Worm (Caenorhabditis elegans) whole organism, late embryonic: Measurements from ENCODE around the gene tmed-10.

ENCODE experiments used
- F13H6.1 ChIP-seq: sonication (generic microtip); optimal IDR thresholded peaks from 2 replicates; lab custom pipeline; 2016; ENCODE audit warnings: missing genetic modification characterization, missing compliant biosample characterization
- K02D7.2 ChIP-seq: sonication (generic microtip); optimal IDR thresholded peaks from 2 replicates; lab custom pipeline; 2017; ENCODE audit warnings: mild to moderate bottlenecking, missing genetic modification characterization, missing compliant biosample characterization
- K09A11.1 ChIP-seq: sonication (generic microtip); optimal IDR thresholded peaks from 2 replicates; lab custom pipeline; 2017; ENCODE audit warnings: antibody characterized with exemption, mild to moderate bottlenecking, missing genetic modification characterization, missing compliant biosample characterization; ENCODE audit not compliant: insufficient read depth
- Y22D7AL.16 ChIP-seq: sonication (generic microtip); optimal IDR thresholded peaks from 2 replicates; lab custom pipeline; 2016; ENCODE audit warnings: missing genetic modification characterization, missing compliant biosample characterization
- ceh-14 ChIP-seq: sonication (generic microtip); optimal IDR thresholded peaks from 2 replicates; lab custom pipeline; 2016; ENCODE audit warnings: missing genotype, missing genetic modification characterization, missing compliant biosample characterization
- ceh-18 ChIP-seq: sonication (generic microtip); optimal IDR thresholded peaks from 2 replicates; lab custom pipeline; 2016; ENCODE audit warnings: missing genetic modification characterization, missing compliant biosample characterization
- ceh-19 ChIP-seq: fragments of 200-800 bp; sonication (Bioruptor generic); optimal IDR thresholded peaks from 2 replicates; lab custom pipeline; 2018; ENCODE audit warnings: mild to moderate bottlenecking, missing genetic modification characterization, missing compliant biosample characterization
- ceh-2 ChIP-seq: sonication (generic microtip); optimal IDR thresholded peaks from 2 replicates; lab custom pipeline; 2016; ENCODE audit warnings: missing genotype, missing genetic modification characterization, missing compliant biosample characterization
- ceh-22 ChIP-seq: sonication (generic microtip); optimal IDR thresholded peaks from 2 replicates; lab custom pipeline; 2017; ENCODE audit warnings: missing biosample characterization, missing genetic modification characterization
- ceh-30 ChIP-seq: fragments of 150-350 bp; optimal IDR thresholded peaks from 2 replicates; lab custom pipeline; 2014; ENCODE audit warnings: missing biosample characterization, missing genetic modification characterization
- ceh-34 ChIP-seq: sonication (generic microtip); optimal IDR thresholded peaks from 2 replicates; lab custom pipeline; 2016; ENCODE audit warnings: mild to moderate bottlenecking, missing genetic modification characterization, missing compliant biosample characterization
- ceh-48 ChIP-seq: sonication (generic microtip); optimal IDR thresholded peaks from 2 replicates; lab custom pipeline; 2016; ENCODE audit warnings: missing genetic modification characterization, inconsistent platforms, missing compliant biosample characterization
- ceh-6 ChIP-seq: fragments of 200-800 bp; sonication (Bioruptor generic); optimal IDR thresholded peaks from 2 replicates; lab custom pipeline; 2018; ENCODE audit warnings: mild to moderate bottlenecking, missing genetic modification characterization, missing compliant biosample characterization
- ceh-9 ChIP-seq: sonication (generic microtip); optimal IDR thresholded peaks from 2 replicates; lab custom pipeline; 2016; ENCODE audit warnings: mild to moderate bottlenecking, missing genetic modification characterization, inconsistent platforms, missing compliant biosample characterization
- che-1 ChIP-seq: sonication (generic microtip); optimal IDR thresholded peaks from 2 replicates; lab custom pipeline; 2016; ENCODE audit warnings: mild to moderate bottlenecking, missing genetic modification characterization, missing compliant biosample characterization
- dmd-4 ChIP-seq: sonication (generic microtip); optimal IDR thresholded peaks from 2 replicates; lab custom pipeline; 2016; ENCODE audit warnings: borderline replicate concordance, missing genetic modification characterization, missing compliant biosample characterization
- dve-1 ChIP-seq: sonication (generic microtip); optimal IDR thresholded peaks from 2 replicates; lab custom pipeline; 2017; ENCODE audit warnings: antibody characterized with exemption, mild to moderate bottlenecking, missing genetic modification characterization, missing compliant biosample characterization
- elt-2 ChIP-seq: sonication (generic microtip); optimal IDR thresholded peaks from 2 replicates; lab custom pipeline; 2016; ENCODE audit warnings: missing genetic modification reagents, missing genetic modification characterization, missing compliant biosample characterization
- elt-4 ChIP-seq: sonication (generic microtip); optimal IDR thresholded peaks from 2 replicates; lab custom pipeline; 2016; ENCODE audit warnings: missing genetic modification characterization, missing compliant biosample characterization
- ets-4 ChIP-seq: sonication (generic microtip); optimal IDR thresholded peaks from 2 replicates; lab custom pipeline; 2016; ENCODE audit warnings: missing genetic modification characterization, missing compliant biosample characterization
- fax-1 ChIP-seq: sonication (generic microtip); optimal IDR thresholded peaks from 2 replicates; lab custom pipeline; 2016; ENCODE audit warnings: missing genotype, missing genetic modification characterization, missing compliant biosample characterization
- hlh-6 ChIP-seq: sonication (generic microtip); optimal IDR thresholded peaks from 2 replicates; lab custom pipeline; 2016; ENCODE audit warnings: missing genotype, missing genetic modification characterization, missing compliant biosample characterization
- hlh-8 ChIP-seq: sonication (generic microtip); optimal IDR thresholded peaks from 2 replicates; lab custom pipeline; 2016; ENCODE audit warnings: missing genotype, missing genetic modification characterization, missing compliant biosample characterization
- lim-6 ChIP-seq: sonication (generic microtip); optimal IDR thresholded peaks from 2 replicates; lab custom pipeline; 2016; ENCODE audit warnings: missing genetic modification characterization, missing compliant biosample characterization
- madf-2 ChIP-seq: sonication (generic microtip); optimal IDR thresholded peaks from 2 replicates; lab custom pipeline; 2017; ENCODE audit warnings: missing genetic modification characterization, missing compliant biosample characterization
- nhr-11 ChIP-seq: fragments of 150-350 bp; optimal IDR thresholded peaks from 2 replicates; lab custom pipeline; 2014; ENCODE audit warnings: missing biosample characterization, missing genetic modification characterization
- odd-2 ChIP-seq: sonication (generic microtip); optimal IDR thresholded peaks from 2 replicates; lab custom pipeline; 2017; ENCODE audit warnings: antibody characterized with exemption, mild to moderate bottlenecking, missing genetic modification characterization, missing compliant biosample characterization
- pag-3 ChIP-seq: sonication (generic microtip); optimal IDR thresholded peaks from 2 replicates; lab custom pipeline; 2016; ENCODE audit warnings: missing compliant biosample characterization, missing genetic modification characterization, borderline replicate concordance
- pat-9 ChIP-seq: fragments of 200-800 bp; sonication (Bioruptor generic); optimal IDR thresholded peaks from 2 replicates; lab custom pipeline; 2018; ENCODE audit warnings: mild to moderate bottlenecking, missing genetic modification characterization, moderate library complexity, missing compliant biosample characterization
- pha-2 ChIP-seq: sonication (generic microtip); optimal IDR thresholded peaks from 2 replicates; lab custom pipeline; 2017; ENCODE audit warnings: mild to moderate bottlenecking, missing genetic modification characterization, missing compliant biosample characterization
- pha-4 ChIP-seq: fragments of 150-350 bp; optimal IDR thresholded peaks from 2 replicates; lab custom pipeline; 2018; ENCODE audit warnings: missing biosample characterization, missing genetic modification reagents, missing genetic modification characterization
- pqm-1 ChIP-seq: sonication (generic microtip); optimal IDR thresholded peaks from 2 replicates; lab custom pipeline; 2016; ENCODE audit warnings: missing genetic modification characterization, missing compliant biosample characterization
- pros-1 ChIP-seq: fragments of 150-350 bp; optimal IDR thresholded peaks from 2 replicates; lab custom pipeline; 2014; ENCODE audit warnings: missing biosample characterization, missing genetic modification reagents, missing genetic modification characterization
- sox-4 ChIP-seq: sonication (generic microtip); optimal IDR thresholded peaks from 2 replicates; lab custom pipeline; 2017; ENCODE audit warnings: mild to moderate bottlenecking, missing genetic modification characterization, inconsistent platforms, missing compliant biosample characterization
- unc-3 ChIP-seq, 2 experiments: fragments of 200-800 bp in 1 of 2; sonication (Bioruptor generic) in 1 of 2; sonication (generic microtip) in 1 of 2; conservative IDR thresholded peaks in 1 of 2; optimal IDR thresholded peaks in 1 of 2; 2 replicates each; pipeline versions ENCODE4 v1.3.6 to Lab custom; 2016 to 2022; ENCODE audit warnings: missing compliant biosample characterization in 2 of 2, missing genetic modification characterization in 2 of 2, missing genetic modification reagents in 1 of 2
- unc-42 ChIP-seq: sonication (generic microtip); optimal IDR thresholded peaks from 2 replicates; lab custom pipeline; 2016; ENCODE audit warnings: missing genotype, missing genetic modification characterization, missing compliant biosample characterization
- unc-55 ChIP-seq: sonication (generic microtip); optimal IDR thresholded peaks from 2 replicates; lab custom pipeline; 2017; ENCODE audit warnings: missing biosample characterization, missing genetic modification reagents, missing genetic modification characterization
- unc-86 ChIP-seq: sonication (generic microtip); optimal IDR thresholded peaks from 2 replicates; lab custom pipeline; 2016; ENCODE audit warnings: missing genetic modification characterization, missing compliant biosample characterization
- zip-5 ChIP-seq: sonication (generic microtip); optimal IDR thresholded peaks from 2 replicates; lab custom pipeline; 2016; ENCODE audit warnings: missing genetic modification characterization, missing compliant biosample characterization

Gene tmed-10

DNA sequence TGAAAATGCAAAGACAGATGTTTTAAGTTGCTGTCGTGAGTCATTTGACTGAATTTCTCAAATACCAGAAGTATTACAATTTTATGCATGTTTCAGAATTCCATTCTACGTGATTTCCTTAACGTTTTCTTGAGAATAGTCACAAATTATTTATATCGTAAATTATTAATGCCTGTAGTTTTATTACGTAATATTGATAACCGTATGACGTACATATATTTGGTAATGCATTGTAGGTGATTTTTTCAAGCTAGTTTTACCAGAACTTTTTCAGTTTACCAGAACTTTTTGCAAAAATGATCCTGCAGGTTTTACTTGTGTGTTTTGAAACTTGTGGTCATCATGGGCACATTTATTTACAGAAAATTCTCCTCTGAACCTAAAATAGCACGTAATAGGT lies 47.2 kb upstream of the tmed-10 start:
- TF ChIP-seq ceh-9 (tag; lab: Kevin White, UChicago) (no peak), hlh-6 (tag; lab: Kevin White, UChicago) (no peak), ceh-14 (no peak), ceh-22 (no peak), fax-1 (tag; lab: Kevin White, UChicago) (no peak), Y22D7AL.16 (no peak), unc-86 (tag; lab: Kevin White, UChicago) (no peak), K02D7.2 (tag; lab: Kevin White, UChicago) (no peak), dmd-4 (tag; lab: Kevin White, UChicago) (no peak), pros-1 (tag; lab: Kevin White, UChicago) (no peak), K09A11.1 (tag; lab: Kevin White, UChicago) (no peak), sox-4 (tag; lab: Kevin White, UChicago) (no peak), pha-2 (no peak), pag-3 (tag; lab: Kevin White, UChicago) (no peak)

ce11 chrV:11372284-11372878 lies 45.6 kb upstream of the tmed-10 start:
- TF ChIP-seq unc-42 (peak; percentile 52), ceh-18 (tag; lab: Kevin White, UChicago) (no peak)

DNA sequence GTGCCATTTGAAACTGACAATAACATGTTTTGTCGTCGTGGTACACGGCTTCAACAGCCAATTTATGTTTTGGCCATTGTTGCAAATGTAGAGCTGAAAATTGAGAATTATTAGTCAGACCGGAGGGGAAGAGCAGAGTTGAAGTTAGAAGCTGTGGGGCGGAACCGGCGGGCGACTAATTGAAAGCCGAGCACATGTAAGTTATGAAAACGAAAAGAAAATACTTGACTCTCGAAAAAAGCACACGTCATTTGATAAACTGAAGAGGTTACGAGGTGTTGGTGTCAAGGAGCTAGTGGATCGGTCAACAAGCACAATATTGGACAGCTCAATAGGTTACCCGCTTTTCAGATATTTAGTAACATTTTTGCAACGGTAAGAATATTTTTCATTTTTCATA lies 39.4 kb upstream of the tmed-10 start, which contains the start of gene dop-5:
Gene dop-5, minus strand, starts transcription at position 101 of the 400 bp plus-strand sequence.
- TF ChIP-seq pros-1 (tag; lab: Kevin White, UChicago): no peak
- TF ChIP-seq ceh-34: no peak
- TF ChIP-seq unc-55 (GFP tag; lab: Kevin White, UChicago): no peak
- no peak for TF ChIP-seq lim-6 (tag; lab: Kevin White, UChicago)
- TF ChIP-seq ceh-30 (tag; lab: Kevin White, UChicago): no peak
- no peak for TF ChIP-seq unc-86 (tag; lab: Kevin White, UChicago)
- TF ChIP-seq Y22D7AL.16: no peak
- TF ChIP-seq elt-4 (tag; lab: Kevin White, UChicago): no peak
- no peak for TF ChIP-seq dmd-4 (tag; lab: Kevin White, UChicago)
- TF ChIP-seq nhr-11 (tag; lab: Kevin White, UChicago): no peak
- no peak for TF ChIP-seq ceh-48 (tag; lab: Kevin White, UChicago)
- no peak for TF ChIP-seq pag-3 (tag; lab: Kevin White, UChicago)
- no peak for TF ChIP-seq madf-2 (tag; lab: Kevin White, UChicago)
- TF ChIP-seq K09A11.1 (tag; lab: Kevin White, UChicago): no peak
- no peak for TF ChIP-seq sox-4 (tag; lab: Kevin White, UChicago)
- no peak for TF ChIP-seq ets-4
- TF ChIP-seq, all 69 proteins: peak for 0

DNA sequence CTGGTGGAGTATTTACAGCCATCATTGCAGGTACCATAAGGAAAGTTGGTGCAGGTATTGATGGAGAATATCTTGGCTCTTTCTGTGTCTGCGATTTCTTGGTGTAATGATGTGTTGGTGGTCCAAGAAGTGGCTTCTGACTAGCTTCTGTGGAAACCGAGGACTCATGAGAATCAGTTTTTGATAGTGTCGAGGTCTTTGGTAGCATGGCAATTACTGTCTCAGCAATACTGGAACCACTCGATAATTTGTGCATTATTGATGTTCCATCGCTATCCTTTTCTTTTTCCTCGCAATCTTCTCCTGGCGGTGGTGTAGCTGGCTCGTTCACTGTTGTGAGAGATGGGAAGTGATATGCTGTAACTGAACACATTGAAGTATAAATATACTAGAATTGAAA lies 36.8 kb upstream of the tmed-10 start:
- TF ChIP-seq madf-2 (tag; lab: Kevin White, UChicago) (no peak), pat-9 (no peak), pha-4 (tag; lab: Kevin White, UChicago) (no peak), unc-86 (tag; lab: Kevin White, UChicago) (no peak), fax-1 (tag; lab: Kevin White, UChicago) (no peak), unc-3 (GFP tag; conservative IDR thresholded peaks at IDR 0.05; lab: Robert Waterston, UW) (no peak), unc-3 (tag; optimal IDR thresholded peaks at IDR 0.05; lab: Kevin White, UChicago) (no peak), F13H6.1 (tag; lab: Kevin White, UChicago) (no peak), zip-5 (no peak), elt-2 (no peak), ceh-2 (tag; lab: Kevin White, UChicago) (no peak), ceh-30 (tag; lab: Kevin White, UChicago) (no peak), odd-2 (tag; lab: Kevin White, UChicago) (no peak), pqm-1 (tag; lab: Kevin White, UChicago) (no peak), hlh-8 (no peak), che-1 (tag; lab: Kevin White, UChicago) (no peak), pag-3 (tag; lab: Kevin White, UChicago) (no peak), pha-2 (no peak), ceh-6 (no peak), ceh-19 (no peak), dve-1 (tag; lab: Kevin White, UChicago) (no peak)
